Fruit fly (Drosophila melanogaster): ENCODE data around the gene mRpL21.

mRpL21 gene

dm6 chr3L:19292440-19293175, 37.7 kb upstream of the mRpL21 start, which contains the start of gene Gbs-76A (continued):
- TF ChIP-seq CG2889 (GFP tag; IDR thresholded peaks at IDR 0.05) (peak; percentile 56; the same call in 1 of the 3 replicates), gcm2 (GFP tag; optimal IDR thresholded peaks at IDR 0.05) (no peak), CG8089 (GFP tag; optimal IDR thresholded peaks at IDR 0.05) (peak; percentile 3), CG10366 (GFP tag; IDR thresholded peaks at IDR 0.05) (peak; percentile 72), Elba2 (GFP tag; optimal IDR thresholded peaks at IDR 0.05) (no peak), Fer1 (GFP tag; optimal IDR thresholded peaks at IDR 0.05) (peak; percentile 91), NC2α (GFP tag; optimal IDR thresholded peaks at IDR 0.05) (no peak), CG13624 (GFP tag; optimal IDR thresholded peaks at IDR 0.05) (no peak), h (optimal IDR thresholded peaks at IDR 0.05) (no peak), kni (GFP tag; optimal IDR thresholded peaks at IDR 0.05) (no peak), CG4854 (GFP tag; optimal IDR thresholded peaks at IDR 0.05) (no peak), Lim3 (GFP tag; IDR thresholded peaks at IDR 0.05) (no peak), CG11093 (GFP tag; IDR thresholded peaks at IDR 0.05) (0 out of 3 replicates have a peak, but pooled peaks have one; percentile 57), PHDP (tag; optimal IDR thresholded peaks at IDR 0.05) (peak; percentile 93), org-1 (GFP tag; optimal IDR thresholded peaks at IDR 0.05) (peak; percentile 60), CG9437 (GFP tag; optimal IDR thresholded peaks at IDR 0.05) (peak; percentile 79), Mes4 (GFP tag; optimal IDR thresholded peaks at IDR 0.05) (no peak), repo (GFP tag; optimal IDR thresholded peaks at IDR 0.05) (no peak), CG15011 (GFP tag; optimal IDR thresholded peaks at IDR 0.05) (peak; percentile 46), psq (GFP tag; optimal IDR thresholded peaks at IDR 0.05) (peak; percentile 10), twi (tag; optimal IDR thresholded peaks at IDR 0.05) (peak; percentile 67), sd (tag; optimal IDR thresholded peaks at IDR 0.05) (peak; percentile 69), ham (GFP tag; IDR thresholded peaks at IDR 0.05) (no peak), CG7271 (tag; optimal IDR thresholded peaks at IDR 0.05) (peak; percentile 14), CG13123 (GFP tag; optimal IDR thresholded peaks at IDR 0.05) (peak; percentile 29), CG17361 (GFP tag; IDR thresholded peaks at IDR 0.05) (peak; percentile 88), CG10209 (GFP tag; optimal IDR thresholded peaks at IDR 0.05) (peak; percentile 84), lilli (GFP tag; optimal IDR thresholded peaks at IDR 0.05) (peak; percentile 7), chm (GFP tag; IDR thresholded peaks at IDR 0.05) (no peak; the same call in 1 of the 2 replicates), Asciz (GFP tag; optimal IDR thresholded peaks at IDR 0.05) (peak; percentile 79), CG12769 (tag; optimal IDR thresholded peaks at IDR 0.05) (no peak), CG34376 (GFP tag; optimal IDR thresholded peaks at IDR 0.05) (peak; percentile 51), CG6272 (GFP tag; IDR thresholded peaks at IDR 0.05) (peak; percentile 43; the same call in 1 of the 2 replicates), Gsc (GFP tag; IDR thresholded peaks at IDR 0.05) (no peak), Jarid2 (GFP tag; optimal IDR thresholded peaks at IDR 0.05) (no peak), CG1024 (GFP tag; IDR thresholded peaks at IDR 0.05) (no peak), CG18262 (tag; optimal IDR thresholded peaks at IDR 0.05) (peak; percentile 88), CG15073 (GFP tag; optimal IDR thresholded peaks at IDR 0.05) (no peak), dmrt11E (tag; optimal IDR thresholded peaks at IDR 0.05) (peak; percentile 69), Ada2b (GFP tag; IDR thresholded peaks at IDR 0.05) (peak; percentile 76), CG5245 (GFP tag; optimal IDR thresholded peaks at IDR 0.05) (no peak), CG12236 (GFP tag; optimal IDR thresholded peaks at IDR 0.05) (no peak), NfI (GFP tag; optimal IDR thresholded peaks at IDR 0.05) (peak; percentile 79), Antp (GFP tag; optimal IDR thresholded peaks at IDR 0.05) (no peak), Fer2 (tag; optimal IDR thresholded peaks at IDR 0.05) (peak; percentile 77), CG9727 (GFP tag; optimal IDR thresholded peaks at IDR 0.05) (peak; percentile 81), Optix (GFP tag; IDR thresholded peaks at IDR 0.05) (no peak), sens-2 (GFP tag; IDR thresholded peaks at IDR 0.05) (no peak), jigr1 (GFP tag; IDR thresholded peaks at IDR 0.05) (no peak; the same call in 2 of the 3 replicates), CG9215 (GFP tag; IDR thresholded peaks at IDR 0.05) (peak; percentile 70), fd3F (GFP tag; optimal IDR thresholded peaks at IDR 0.05) (peak; percentile 67)
